Fruit fly (Drosophila melanogaster) whole organism, embryonic: ENCODE data around the gene Mtpalpha.

Experiments used
- Sry-β ChIP-seq: fragments of 200-800 bp; sonication (Bioruptor generic); optimal IDR thresholded peaks from 2 replicates; lab custom pipeline; 2018; ENCODE audit warnings: missing biosample characterization, mild to moderate bottlenecking, missing genetic modification characterization, moderate library complexity
- chm ChIP-seq: fragments of 200-800 bp; sonication (Bioruptor generic); IDR thresholded peaks from 2 replicates; pipeline ENCODE4 v1.3.6; 2022; ENCODE audit warnings: missing biosample characterization, missing genetic modification characterization
- luna ChIP-seq: fragments of 200-800 bp; sonication (Bioruptor generic); optimal IDR thresholded peaks from 2 replicates; lab custom pipeline; 2016; ENCODE audit warnings: missing biosample characterization, missing genetic modification characterization
- psq ChIP-seq: fragments of 200-800 bp; sonication (Bioruptor generic); optimal IDR thresholded peaks from 2 replicates; lab custom pipeline; 2017; ENCODE audit warnings: missing biosample characterization, missing genetic modification characterization
- stc ChIP-seq: fragments of 200-800 bp; sonication (Bioruptor generic); IDR thresholded peaks from 2 replicates; pipeline ENCODE4 v1.3.6; 2022; ENCODE audit warnings: missing biosample characterization, missing genetic modification characterization

dm6 chr2L:9525719-9526118, 50.9 kb downstream of the Mtpalpha start:
- peak; percentile 70 for TF ChIP-seq Sry-β (GFP tag; lab: Kevin White, UChicago)
- TF ChIP-seq chm (GFP tag; lab: Robert Waterston, UW), result peak; percentile 94
- peak; percentile 71 for TF ChIP-seq luna (GFP tag; lab: Kevin White, UChicago)
- TF ChIP-seq stc (GFP tag; lab: Robert Waterston, UW), result peak; percentile 74; the same call in 1 of the 2 replicates
- peak; percentile 65 for TF ChIP-seq psq (GFP tag; lab: Kevin White, UChicago)
